Worm (Caenorhabditis elegans) whole organism, early embryonic: ENCODE results near the gene spig-10.

Experiments
- B0310.2 ChIP-seq: sonication (generic microtip); optimal IDR thresholded peaks from 2 replicates; lab custom pipeline; 2016; ENCODE audit warnings: mild to moderate bottlenecking, missing genetic modification characterization, missing compliant biosample characterization
- F13C5.2 ChIP-seq: sonication (generic microtip); optimal IDR thresholded peaks from 2 replicates; lab custom pipeline; 2017; ENCODE audit warnings: mild to moderate bottlenecking, missing genetic modification characterization, inconsistent platforms, missing compliant biosample characterization
- ama-1 ChIP-seq: fragments of 150-350 bp; optimal IDR thresholded peaks from 2 replicates; lab custom pipeline; 2014
- ceh-13 ChIP-seq: fragments of 200-800 bp; sonication (Bioruptor generic); optimal IDR thresholded peaks from 2 replicates; lab custom pipeline; 2018; ENCODE audit warnings: mild to moderate bottlenecking, missing genetic modification characterization, missing compliant biosample characterization
- ets-7 ChIP-seq: sonication (generic microtip); optimal IDR thresholded peaks from 2 replicates; lab custom pipeline; 2016; ENCODE audit warnings: missing genotype, missing genetic modification characterization, missing compliant biosample characterization
- flt-1 ChIP-seq: fragments of 200-800 bp; sonication (Bioruptor generic); IDR thresholded peaks from 2 replicates; pipeline ENCODE4 v1.3.6; 2022; ENCODE audit warnings: missing genetic modification characterization, missing compliant biosample characterization
- hmbx-1 ChIP-seq: sonication (generic microtip); optimal IDR thresholded peaks from 2 replicates; lab custom pipeline; 2016; ENCODE audit warnings: mild to moderate bottlenecking, missing genetic modification characterization, missing compliant biosample characterization
- hmg-4 ChIP-seq: fragments of 200-800 bp; sonication (Bioruptor generic); optimal IDR thresholded peaks from 2 replicates; lab custom pipeline; 2018; ENCODE audit warnings: mild to moderate bottlenecking, missing genetic modification characterization, missing compliant biosample characterization
- pes-1 ChIP-seq: fragments of 200-800 bp; sonication (Bioruptor generic); IDR thresholded peaks from 2 replicates; pipeline ENCODE4 v1.3.6; 2022; ENCODE audit warnings: missing genetic modification reagents, missing genetic modification characterization, missing compliant biosample characterization
- scrt-1 ChIP-seq: fragments of 200-800 bp; sonication (Bioruptor generic); IDR thresholded peaks from 2 replicates; pipeline ENCODE4 v1.3.6; 2022; ENCODE audit warnings: missing genetic modification characterization, missing compliant biosample characterization
- tbx-11 ChIP-seq: fragments of 200-800 bp; sonication (Bioruptor generic); IDR thresholded peaks from 2 replicates; pipeline ENCODE4 v1.3.6; 2022; ENCODE audit warnings: missing genetic modification characterization, missing compliant biosample characterization
- tbx-37 ChIP-seq: fragments of 200-800 bp; sonication (Bioruptor generic); conservative IDR thresholded peaks from 2 replicates; pipeline ENCODE4 v1.3.6; 2022; ENCODE audit warnings: missing genetic modification reagents, missing genetic modification characterization, missing compliant biosample characterization
- tra-4 ChIP-seq: sonication (generic microtip); optimal IDR thresholded peaks from 2 replicates; lab custom pipeline; 2017; ENCODE audit warnings: missing genetic modification characterization, missing compliant biosample characterization

ce11 chrV:7054598-7054997 lies 48.5 kb downstream of the spig-10 start, which contains the start of gene spig-8:
- no peak for TF ChIP-seq tbx-37 (GFP tag; lab: Robert Waterston, UW)
- TF ChIP-seq scrt-1 (GFP tag; lab: Robert Waterston, UW), result no peak
- TF ChIP-seq ama-1 (lab: Kevin White, UChicago), result no peak
- TF ChIP-seq hmbx-1 (tag; lab: Kevin White, UChicago), result no peak
- TF ChIP-seq tra-4 (tag; lab: Kevin White, UChicago), result no peak
- no peak for TF ChIP-seq flt-1
- no peak for TF ChIP-seq tbx-11 (GFP tag; lab: Robert Waterston, UW)
- TF ChIP-seq pes-1, result no peak
- no peak for TF ChIP-seq B0310.2
- no peak for TF ChIP-seq ceh-13
- TF ChIP-seq ets-7 (tag; lab: Kevin White, UChicago), result no peak
- TF ChIP-seq hmg-4 (GFP tag; lab: Kevin White, UChicago), result no peak
- no peak for TF ChIP-seq F13C5.2 (tag; lab: Kevin White, UChicago)
